Worm (Caenorhabditis elegans) whole organism, early embryonic: ENCODE measurements around the gene shpk-1.

Experiments
- B0310.2 ChIP-seq: sonication (generic microtip); optimal IDR thresholded peaks from 2 replicates; lab custom pipeline; 2016; ENCODE audit warnings: mild to moderate bottlenecking, missing genetic modification characterization, missing compliant biosample characterization
- F13C5.2 ChIP-seq: sonication (generic microtip); optimal IDR thresholded peaks from 2 replicates; lab custom pipeline; 2017; ENCODE audit warnings: mild to moderate bottlenecking, missing genetic modification characterization, inconsistent platforms, missing compliant biosample characterization
- aly-1 ChIP-seq: sonication (generic microtip); optimal IDR thresholded peaks from 2 replicates; lab custom pipeline; 2016; ENCODE audit warnings: missing genetic modification characterization, missing compliant biosample characterization
- ama-1 ChIP-seq: fragments of 150-350 bp; optimal IDR thresholded peaks from 2 replicates; lab custom pipeline; 2014
- ceh-13 ChIP-seq: fragments of 200-800 bp; sonication (Bioruptor generic); optimal IDR thresholded peaks from 2 replicates; lab custom pipeline; 2018; ENCODE audit warnings: mild to moderate bottlenecking, missing genetic modification characterization, missing compliant biosample characterization
- ceh-36 ChIP-seq: sonication (generic microtip); optimal IDR thresholded peaks from 2 replicates; lab custom pipeline; 2016; ENCODE audit warnings: missing genetic modification characterization, inconsistent platforms, missing compliant biosample characterization
- ets-7 ChIP-seq: sonication (generic microtip); optimal IDR thresholded peaks from 2 replicates; lab custom pipeline; 2016; ENCODE audit warnings: missing genotype, missing genetic modification characterization, missing compliant biosample characterization
- flt-1 ChIP-seq: fragments of 200-800 bp; sonication (Bioruptor generic); IDR thresholded peaks from 2 replicates; pipeline ENCODE4 v1.3.6; 2022; ENCODE audit warnings: missing genetic modification characterization, missing compliant biosample characterization
- hmbx-1 ChIP-seq: sonication (generic microtip); optimal IDR thresholded peaks from 2 replicates; lab custom pipeline; 2016; ENCODE audit warnings: mild to moderate bottlenecking, missing genetic modification characterization, missing compliant biosample characterization
- hmg-4 ChIP-seq: fragments of 200-800 bp; sonication (Bioruptor generic); optimal IDR thresholded peaks from 2 replicates; lab custom pipeline; 2018; ENCODE audit warnings: mild to moderate bottlenecking, missing genetic modification characterization, missing compliant biosample characterization
- hnd-1 ChIP-seq: sonication (generic microtip); optimal IDR thresholded peaks from 2 replicates; lab custom pipeline; 2016; ENCODE audit warnings: missing genetic modification characterization, missing compliant biosample characterization
- pes-1 ChIP-seq: fragments of 200-800 bp; sonication (Bioruptor generic); IDR thresholded peaks from 2 replicates; pipeline ENCODE4 v1.3.6; 2022; ENCODE audit warnings: missing genetic modification reagents, missing genetic modification characterization, missing compliant biosample characterization
- scrt-1 ChIP-seq: fragments of 200-800 bp; sonication (Bioruptor generic); IDR thresholded peaks from 2 replicates; pipeline ENCODE4 v1.3.6; 2022; ENCODE audit warnings: missing genetic modification characterization, missing compliant biosample characterization
- sea-1 ChIP-seq: fragments of 200-800 bp; sonication (Bioruptor generic); conservative IDR thresholded peaks from 2 replicates; pipeline ENCODE4 v1.3.6; 2022; ENCODE audit warnings: missing genetic modification characterization, missing compliant biosample characterization
- tbx-11 ChIP-seq: fragments of 200-800 bp; sonication (Bioruptor generic); IDR thresholded peaks from 2 replicates; pipeline ENCODE4 v1.3.6; 2022; ENCODE audit warnings: missing genetic modification characterization, missing compliant biosample characterization
- tbx-37 ChIP-seq: fragments of 200-800 bp; sonication (Bioruptor generic); conservative IDR thresholded peaks from 2 replicates; pipeline ENCODE4 v1.3.6; 2022; ENCODE audit warnings: missing genetic modification reagents, missing genetic modification characterization, missing compliant biosample characterization
- tra-4 ChIP-seq: sonication (generic microtip); optimal IDR thresholded peaks from 2 replicates; lab custom pipeline; 2017; ENCODE audit warnings: missing genetic modification characterization, missing compliant biosample characterization

The shpk-1 gene

ce11 chrIII:13606016-13606530 lies 1.7 kb upstream of the shpk-1 start, which contains the start of gene act-5:
TSS of gene act-5 (minus strand) at chrIII:13606066.
- TF ChIP-seq ets-7 (tag; lab: Kevin White, UChicago): no peak
- no peak for TF ChIP-seq ceh-13 (GFP tag; lab: Kevin White, UChicago)
- no peak for TF ChIP-seq scrt-1 (GFP tag; lab: Robert Waterston, UW)
- TF ChIP-seq tra-4 (tag; lab: Kevin White, UChicago): no peak

ce11 chrIII:13606865-13607264 lies 955 bp upstream of the shpk-1 start:
- TF ChIP-seq tbx-11 (GFP tag; lab: Robert Waterston, UW): no peak
- TF ChIP-seq aly-1 (tag; lab: Kevin White, UChicago): no peak

- no peak for TF ChIP-seq F13C5.2 (tag; lab: Kevin White, UChicago)
- no peak for TF ChIP-seq pes-1 (GFP tag; lab: Robert Waterston, UW)
- TF ChIP-seq hnd-1 (tag; lab: Kevin White, UChicago): no peak
- TF ChIP-seq B0310.2 (tag; lab: Kevin White, UChicago): no peak
- no peak for TF ChIP-seq tbx-37 (GFP tag; lab: Robert Waterston, UW)
- no peak for TF ChIP-seq ama-1 (lab: Kevin White, UChicago)
- no peak for TF ChIP-seq scrt-1 (GFP tag; lab: Robert Waterston, UW)
- no peak for TF ChIP-seq ets-7 (tag; lab: Kevin White, UChicago)
- TF ChIP-seq hmbx-1: no peak
- TF ChIP-seq ceh-13 (GFP tag; lab: Kevin White, UChicago): no peak
- TF ChIP-seq hmg-4: no peak
- TF ChIP-seq ceh-36 (tag; lab: Kevin White, UChicago): no peak
- TF ChIP-seq tra-4 (tag; lab: Kevin White, UChicago): no peak
- no peak for TF ChIP-seq aly-1 (tag; lab: Kevin White, UChicago)
- no peak for TF ChIP-seq sea-1 (GFP tag; lab: Robert Waterston, UW)
- TF ChIP-seq tbx-11 (GFP tag; lab: Robert Waterston, UW): no peak
- no peak for TF ChIP-seq flt-1
Observed at ce11 chrIII:13614206-13614605, 6.4 kb downstream of the shpk-1 start.

ce11 chrIII:13614751-13615150 lies 6.9 kb downstream of the shpk-1 start:
- no peak for TF ChIP-seq ets-7 (tag; lab: Kevin White, UChicago)
- no peak for TF ChIP-seq flt-1
- no peak for TF ChIP-seq scrt-1 (GFP tag; lab: Robert Waterston, UW)
- TF ChIP-seq hnd-1 (tag; lab: Kevin White, UChicago): no peak
- TF ChIP-seq tbx-11 (GFP tag; lab: Robert Waterston, UW): no peak
- TF ChIP-seq sea-1 (GFP tag; lab: Robert Waterston, UW): no peak
- no peak for TF ChIP-seq tbx-37 (GFP tag; lab: Robert Waterston, UW)
- no peak for TF ChIP-seq ama-1 (lab: Kevin White, UChicago)
- TF ChIP-seq pes-1 (GFP tag; lab: Robert Waterston, UW): no peak
- no peak for TF ChIP-seq hmg-4
- no peak for TF ChIP-seq F13C5.2 (tag; lab: Kevin White, UChicago)
- no peak for TF ChIP-seq tra-4 (tag; lab: Kevin White, UChicago)
- TF ChIP-seq ceh-36 (tag; lab: Kevin White, UChicago): no peak
- TF ChIP-seq B0310.2 (tag; lab: Kevin White, UChicago): no peak
- TF ChIP-seq aly-1 (tag; lab: Kevin White, UChicago): no peak
- no peak for TF ChIP-seq hmbx-1
- TF ChIP-seq ceh-13 (GFP tag; lab: Kevin White, UChicago): no peak

ce11 chrIII:13615530-13615929 lies 7.7 kb downstream of the shpk-1 start:
- TF ChIP-seq ceh-13 (GFP tag; lab: Kevin White, UChicago) (no peak), F13C5.2 (tag; lab: Kevin White, UChicago) (no peak), hnd-1 (tag; lab: Kevin White, UChicago) (no peak), flt-1 (no peak), hmg-4 (peak; percentile 21)

- TF ChIP-seq ceh-13 (GFP tag; lab: Kevin White, UChicago) (no peak), ama-1 (lab: Kevin White, UChicago) (no peak), hmbx-1 (no peak), tbx-37 (GFP tag; lab: Robert Waterston, UW) (no peak), hnd-1 (tag; lab: Kevin White, UChicago) (no peak), aly-1 (tag; lab: Kevin White, UChicago) (no peak), F13C5.2 (tag; lab: Kevin White, UChicago) (no peak), scrt-1 (GFP tag; lab: Robert Waterston, UW) (no peak), sea-1 (GFP tag; lab: Robert Waterston, UW) (no peak), ets-7 (tag; lab: Kevin White, UChicago) (no peak), hmg-4 (no peak), B0310.2 (tag; lab: Kevin White, UChicago) (no peak)
Observed at ce11 chrIII:13616793-13617192, 9.0 kb downstream of the shpk-1 start, which contains the start of gene T12D8.9. TSS of gene T12D8.9 (plus strand) at chrIII:13617104.

- TF ChIP-seq scrt-1 (GFP tag; lab: Robert Waterston, UW) (no peak), tbx-11 (GFP tag; lab: Robert Waterston, UW) (no peak), B0310.2 (tag; lab: Kevin White, UChicago) (no peak), pes-1 (GFP tag; lab: Robert Waterston, UW) (no peak), hnd-1 (tag; lab: Kevin White, UChicago) (no peak), ceh-36 (tag; lab: Kevin White, UChicago) (no peak), aly-1 (tag; lab: Kevin White, UChicago) (no peak), tra-4 (tag; lab: Kevin White, UChicago) (no peak), sea-1 (GFP tag; lab: Robert Waterston, UW) (no peak), ceh-13 (GFP tag; lab: Kevin White, UChicago) (no peak), ets-7 (tag; lab: Kevin White, UChicago) (no peak), tbx-37 (GFP tag; lab: Robert Waterston, UW) (no peak), hmg-4 (no peak), hmbx-1 (no peak), F13C5.2 (tag; lab: Kevin White, UChicago) (no peak), flt-1 (no peak), ama-1 (lab: Kevin White, UChicago) (no peak)
Observed at ce11 chrIII:13621012-13621411, 13.2 kb downstream of the shpk-1 start.
